Worm (Caenorhabditis elegans) whole organism, mixed stage, embryonic: Measurements from ENCODE around the gene B0403.5.

Experiments used
- ces-1 ChIP-seq: fragments of 150-350 bp; optimal IDR thresholded peaks from 2 replicates; lab custom pipeline; 2014; ENCODE audit warnings: missing biosample characterization, missing genetic modification reagents, missing genetic modification characterization
- drap-1 ChIP-seq: fragments of 200-800 bp; sonication (Bioruptor generic); optimal IDR thresholded peaks from 3 replicates; lab custom pipeline; 2018; ENCODE audit warnings: mild to moderate bottlenecking, missing genetic modification characterization, missing compliant biosample characterization
- mep-1 ChIP-seq: fragments of 150-350 bp; optimal IDR thresholded peaks from 2 replicates; lab custom pipeline; 2017; ENCODE audit warnings: missing biosample characterization, missing genetic modification reagents, missing genetic modification characterization, inconsistent platforms
- unc-62 ChIP-seq: fragments of 150-350 bp; optimal IDR thresholded peaks from 2 replicates; lab custom pipeline; 2014; ENCODE audit warnings: missing biosample characterization, missing genetic modification reagents, missing genetic modification characterization

DNA sequence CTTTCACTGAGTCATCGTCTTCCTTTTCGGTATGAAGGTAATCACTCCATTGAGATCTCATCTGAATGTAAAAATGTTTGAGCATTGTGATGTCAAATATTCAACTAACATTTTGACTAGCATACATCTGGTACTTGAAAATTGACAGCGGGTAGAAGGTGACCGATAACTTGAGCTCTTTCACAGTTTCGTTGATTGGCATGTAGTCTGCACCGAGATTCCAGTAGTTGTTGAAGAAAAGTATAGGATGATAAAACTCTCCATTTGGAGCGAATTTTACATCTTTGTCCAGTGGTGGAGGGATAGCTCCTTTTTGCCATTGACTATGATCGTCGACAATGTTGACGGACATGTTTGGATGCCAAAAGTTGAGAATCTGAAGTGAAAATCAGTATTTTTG is 41.5 kb downstream of the B0403.5 start:
- TF ChIP-seq mep-1 (tag; lab: Kevin White, UChicago) (no peak), ces-1 (GFP tag; lab: Kevin White, UChicago) (no peak), drap-1 (GFP tag; lab: Kevin White, UChicago) (no peak), unc-62 (GFP tag; lab: Kevin White, UChicago) (no peak)
